Fruit fly (Drosophila melanogaster) whole organism, pupa: Measurements from ENCODE around the gene Taf10.

Source experiments
- CG10348 ChIP-seq: fragments of 200-800 bp; sonication (Bioruptor generic); IDR thresholded peaks from 2 replicates; pipeline ENCODE4 v1.3.6; 2022; ENCODE audit warnings: missing biosample characterization, missing genetic modification characterization
- CG12605 ChIP-seq: fragments of 200-800 bp; sonication (Bioruptor generic); IDR thresholded peaks from 2 replicates; pipeline ENCODE4 v1.3.6; 2022; ENCODE audit warnings: missing biosample characterization, missing genetic modification characterization
- CG13204 ChIP-seq: fragments of 200-800 bp; sonication (Bioruptor generic); optimal IDR thresholded peaks from 2 replicates; lab custom pipeline; 2018; ENCODE audit warnings: missing biosample characterization, mild to moderate bottlenecking, missing genetic modification characterization, moderate library complexity
- CG17806 ChIP-seq: fragments of 200-800 bp; sonication (Bioruptor generic); optimal IDR thresholded peaks from 2 replicates; lab custom pipeline; 2018; ENCODE audit warnings: missing biosample characterization, mild to moderate bottlenecking, missing genetic modification characterization, moderate library complexity
- CG32121 ChIP-seq: fragments of 200-800 bp; sonication (Bioruptor generic); IDR thresholded peaks from 2 replicates; pipeline ENCODE4 v1.3.6; 2022; ENCODE audit warnings: missing biosample characterization, missing genetic modification characterization
- CG4496 ChIP-seq: fragments of 200-800 bp; sonication (Bioruptor generic); IDR thresholded peaks from 3 replicates; pipeline ENCODE4 v1.3.6; 2022; ENCODE audit warnings: missing biosample characterization, missing genetic modification characterization
- CG8159 ChIP-seq: fragments of 200-800 bp; sonication (Bioruptor generic); optimal IDR thresholded peaks from 3 replicates; lab custom pipeline; 2018; ENCODE audit warnings: missing biosample characterization, mild to moderate bottlenecking, missing genetic modification characterization, moderate library complexity
- CG8301 ChIP-seq: fragments of 200-800 bp; sonication (Bioruptor generic); optimal IDR thresholded peaks from 2 replicates; lab custom pipeline; 2018; ENCODE audit warnings: missing biosample characterization, mild to moderate bottlenecking, missing genetic modification characterization
- CG9948 ChIP-seq: fragments of 200-800 bp; sonication (Bioruptor generic); optimal IDR thresholded peaks from 2 replicates; lab custom pipeline; 2018; ENCODE audit warnings: missing biosample characterization, mild to moderate bottlenecking, missing genetic modification characterization, moderate library complexity
- EcR ChIP-seq: fragments of 200-800 bp; sonication (Bioruptor generic); optimal IDR thresholded peaks from 3 replicates; lab custom pipeline; 2019; ENCODE audit warnings: missing biosample characterization, missing genetic modification characterization, mild to moderate bottlenecking, moderate library complexity, missing genetic modification reagents
- Ets98B ChIP-seq: fragments of 200-800 bp; sonication (Bioruptor generic); IDR thresholded peaks from 2 replicates; pipeline ENCODE4 v1.3.6; 2022; ENCODE audit warnings: missing biosample characterization, missing genetic modification characterization
- Pif1B ChIP-seq: fragments of 200-800 bp; sonication (Bioruptor generic); optimal IDR thresholded peaks from 3 replicates; lab custom pipeline; 2016; ENCODE audit warnings: missing biosample characterization, missing genetic modification characterization
- Snoo ChIP-seq: fragments of 200-800 bp; sonication (Bioruptor generic); optimal IDR thresholded peaks from 3 replicates; lab custom pipeline; 2017; ENCODE audit warnings: missing biosample characterization, mild to moderate bottlenecking, missing genetic modification characterization, inconsistent platforms

dm6 chr2L:2753789-2754436 is 13.8 kb upstream of the Taf10 start:
- TF ChIP-seq CG8301 (no peak), CG8159 (tag; lab: Kevin White, UChicago) (no peak), CG17806 (no peak), EcR (GFP tag; lab: Kevin White, UChicago) (peak; percentile 78), Ets98B (no peak), CG4496 (no peak), CG12605 (GFP tag; lab: Robert Waterston, UW) (no peak), CG13204 (GFP tag; lab: Kevin White, UChicago) (no peak), CG10348 (GFP tag; lab: Robert Waterston, UW) (no peak), Snoo (tag; lab: Kevin White, UChicago) (no peak), CG32121 (GFP tag; lab: Robert Waterston, UW) (no peak), CG9948 (tag; lab: Kevin White, UChicago) (no peak), Pif1B (GFP tag; lab: Kevin White, UChicago) (no peak)
